Worm (Caenorhabditis elegans): ENCODE measurements around the gene F15H10.5.
"Not testable (repeated sequence)": the region's sequence is repeated elsewhere in the genome, so short reads cannot be mapped to it uniquely, and the experiment has no call there.

Gene F15H10.5

ce11 chrV:10460685-10461084 is 41.8 kb upstream of the F15H10.5 start:
- TF ChIP-seq aptf-3 (GFP tag; IDR thresholded peaks at IDR 0.05), result no peak
- TF ChIP-seq unc-130 (GFP tag; optimal IDR thresholded peaks at IDR 0.05), result no peak
- TF ChIP-seq rec-8 (tag; optimal IDR thresholded peaks at IDR 0.05), result no peak
- TF ChIP-seq mcd-1 (GFP tag; IDR thresholded peaks at IDR 0.05), result no peak
- TF ChIP-seq let-526 (GFP tag; IDR thresholded peaks at IDR 0.05), result no peak
- TF ChIP-seq B0336.3 (GFP tag; IDR thresholded peaks at IDR 0.05), result no peak
- TF ChIP-seq hlh-12 (tag; optimal IDR thresholded peaks at IDR 0.05), result no peak
- no peak for TF ChIP-seq nhr-27 (tag; optimal IDR thresholded peaks at IDR 0.05)
- no peak for TF ChIP-seq egl-44 (GFP tag; IDR thresholded peaks at IDR 0.05)

ce11 chrV:10457247-10457646 is 38.4 kb upstream of the F15H10.5 start, which contains the start of gene F22E12.1:
Gene F22E12.1 (minus strand): TSS chrV:10457347.
- TF ChIP-seq somi-1 (GFP tag; optimal IDR thresholded peaks at IDR 0.05) (no peak), chd-7 (tag; optimal IDR thresholded peaks at IDR 0.05) (no peak), ccch-3 (GFP tag; optimal IDR thresholded peaks at IDR 0.05) (no peak), madf-8 (GFP tag; conservative IDR thresholded peaks at IDR 0.05) (no peak), akir-1 (GFP tag; optimal IDR thresholded peaks at IDR 0.05) (no peak), nhr-120 (GFP tag; IDR thresholded peaks at IDR 0.05) (no peak), unc-130 (GFP tag; optimal IDR thresholded peaks at IDR 0.05) (no peak), K12H6.12 (tag; optimal IDR thresholded peaks at IDR 0.05) (no peak), nhr-80 (tag; optimal IDR thresholded peaks at IDR 0.05) (no peak), ztf-3 (GFP tag; optimal IDR thresholded peaks at IDR 0.05) (no peak), tbx-9 (tag; optimal IDR thresholded peaks at IDR 0.05; ENCODE audit: borderline replicate concordance) (no peak), fkh-3 (tag; optimal IDR thresholded peaks at IDR 0.05) (no peak), B0019.2 (GFP tag; conservative IDR thresholded peaks at IDR 0.05) (no peak), Y79H2A.3 (GFP tag; conservative IDR thresholded peaks at IDR 0.05) (no peak)

ce11 chrV:10456801-10457200 is 37.9 kb upstream of the F15H10.5 start:
- TF ChIP-seq hmg-1.2 (GFP tag; IDR thresholded peaks at IDR 0.05), result peak; percentile 69
- TF ChIP-seq pbrm-1 (GFP tag; IDR thresholded peaks at IDR 0.05), result peak; percentile 47; the same call in 1 of the 2 replicates
- TF ChIP-seq snpc-4 (GFP tag; optimal IDR thresholded peaks at IDR 0.05), result not testable (repeated sequence)
- TF ChIP-seq snpc-4 (tag; optimal IDR thresholded peaks at IDR 0.05), result peak in 3 of 4 experiments; percentile 45 to 85 (median 72)
- TF ChIP-seq attf-6 (GFP tag; IDR thresholded peaks at IDR 0.05), result peak; percentile 76; the same call in 1 of the 2 replicates
- TF ChIP-seq snpc-1.1 (tag; optimal IDR thresholded peaks at IDR 0.05; ENCODE audit: insufficient read depth), result peak; percentile 62

- peak; percentile 64; the same call in 1 of the 2 replicates for TF ChIP-seq hsf-1 (GFP tag; IDR thresholded peaks at IDR 0.05)
- TF ChIP-seq dox-1 (GFP tag; IDR thresholded peaks at IDR 0.05), result 0 out of 2 replicates have a peak, but pooled peaks have one; percentile 5
- TF ChIP-seq K12H6.12 (tag; optimal IDR thresholded peaks at IDR 0.05), result no peak
Measured at ce11 chrV:10453466-10453865, 34.6 kb upstream of the F15H10.5 start, which contains the start of gene Y32F6A.5. Gene Y32F6A.5 (minus strand): TSS chrV:10453605.

ce11 chrV:10450355-10450754 is 31.5 kb upstream of the F15H10.5 start:
- 0 out of 2 replicates have a peak, but pooled peaks have one; percentile 34 for TF ChIP-seq ceh-40 (GFP tag; IDR thresholded peaks at IDR 0.05)
- TF ChIP-seq madf-3 (GFP tag; IDR thresholded peaks at IDR 0.05), result peak; percentile 75; the same call in 1 of the 2 replicates
- 0 out of 2 replicates have a peak, but pooled peaks have one; percentile 27 for TF ChIP-seq Y53G8AR.9 (GFP tag; conservative IDR thresholded peaks at IDR 0.05)
- peak; percentile 97; the same call in 1 of the 2 replicates for TF ChIP-seq Y53F4B.3 (GFP tag; IDR thresholded peaks at IDR 0.05)
- 0 out of 2 replicates have a peak, but pooled peaks have one; percentile 32 for TF ChIP-seq attf-6 (GFP tag; IDR thresholded peaks at IDR 0.05)
- peak; percentile 90 for TF ChIP-seq egrh-3 (GFP tag; IDR thresholded peaks at IDR 0.05)
- TF ChIP-seq ekl-4 (GFP tag; IDR thresholded peaks at IDR 0.05), result 0 out of 2 replicates have a peak, but pooled peaks have one; percentile 22
- 0 out of 2 replicates have a peak, but pooled peaks have one; percentile 32 for TF ChIP-seq ceh-100 (GFP tag; IDR thresholded peaks at IDR 0.05)
- TF ChIP-seq ceh-58 (GFP tag; IDR thresholded peaks at IDR 0.05), result peak; percentile 94
